Worm (Caenorhabditis elegans) whole organism, L4 larva: ENCODE results near the gene mab-23.
A peak's percentile ranks its signal among the peaks of the same experiment; 100 is the strongest.

Experiments
- R02D3.7 ChIP-seq: fragments of 150-350 bp; sonication (generic microtip); optimal IDR thresholded peaks from 3 replicates; lab custom pipeline; 2014; ENCODE audit warnings: missing biosample characterization, missing genetic modification characterization
- ZK546.5 ChIP-seq, 2 experiments: sonication (generic microtip); optimal IDR thresholded peaks; 2 replicates each; lab custom pipeline; 2017; ENCODE audit warnings: missing biosample characterization in 2 of 2, missing genetic modification characterization in 2 of 2
- ceh-82 ChIP-seq: sonication (generic microtip); optimal IDR thresholded peaks from 2 replicates; lab custom pipeline; 2017; ENCODE audit warnings: missing biosample characterization, missing genetic modification characterization
- lin-39 ChIP-seq: fragments of 150-350 bp; optimal IDR thresholded peaks from 2 replicates; lab custom pipeline; 2014; ENCODE audit warnings: missing biosample characterization, missing genetic modification reagents, missing genetic modification characterization
- mdl-1 ChIP-seq, 2 experiments: fragments of 150-350 bp in 1 of 2; sonication (generic microtip) in 1 of 2; optimal IDR thresholded peaks; 2 replicates each; lab custom pipeline; 2014 to 2017; ENCODE audit warnings: missing biosample characterization in 2 of 2, missing genetic modification characterization in 2 of 2
- nhr-11 ChIP-seq: fragments of 150-350 bp; optimal IDR thresholded peaks from 2 replicates; lab custom pipeline; 2014; ENCODE audit warnings: missing biosample characterization, missing genetic modification characterization
- nhr-237 ChIP-seq: sonication (generic microtip); optimal IDR thresholded peaks from 2 replicates; lab custom pipeline; 2017; ENCODE audit warnings: missing biosample characterization, missing genetic modification characterization
- nhr-48 ChIP-seq: sonication (generic microtip); optimal IDR thresholded peaks from 2 replicates; lab custom pipeline; 2016; ENCODE audit warnings: mild to moderate bottlenecking, missing genetic modification characterization, missing compliant biosample characterization
- nhr-76 ChIP-seq: fragments of 150-350 bp; optimal IDR thresholded peaks from 2 replicates; lab custom pipeline; 2014; ENCODE audit warnings: missing biosample characterization, missing genetic modification characterization
- pha-4 ChIP-seq, 2 experiments: fragments of 150-350 bp in 1 of 2; fragments of 200-800 bp in 1 of 2; sonication (Bioruptor generic) in 1 of 2; IDR thresholded peaks in 1 of 2; optimal IDR thresholded peaks in 1 of 2; 2 replicates each; pipeline versions ENCODE4 v1.3.6 to Lab custom; 2014 to 2022; ENCODE audit warnings: missing genetic modification characterization in 2 of 2, missing genetic modification reagents in 2 of 2, missing biosample characterization in 1 of 2, missing compliant biosample characterization in 1 of 2
- snpc-1.2 ChIP-seq: fragments of 200-800 bp; sonication (Bioruptor generic); IDR thresholded peaks from 2 replicates; pipeline ENCODE4 v1.3.6; 2022; ENCODE audit warnings: missing genetic modification reagents, missing genetic modification characterization, missing compliant biosample characterization
- zag-1 ChIP-seq: fragments of 150-350 bp; optimal IDR thresholded peaks from 2 replicates; lab custom pipeline; 2014; ENCODE audit warnings: missing biosample characterization, missing genetic modification characterization

DNA sequence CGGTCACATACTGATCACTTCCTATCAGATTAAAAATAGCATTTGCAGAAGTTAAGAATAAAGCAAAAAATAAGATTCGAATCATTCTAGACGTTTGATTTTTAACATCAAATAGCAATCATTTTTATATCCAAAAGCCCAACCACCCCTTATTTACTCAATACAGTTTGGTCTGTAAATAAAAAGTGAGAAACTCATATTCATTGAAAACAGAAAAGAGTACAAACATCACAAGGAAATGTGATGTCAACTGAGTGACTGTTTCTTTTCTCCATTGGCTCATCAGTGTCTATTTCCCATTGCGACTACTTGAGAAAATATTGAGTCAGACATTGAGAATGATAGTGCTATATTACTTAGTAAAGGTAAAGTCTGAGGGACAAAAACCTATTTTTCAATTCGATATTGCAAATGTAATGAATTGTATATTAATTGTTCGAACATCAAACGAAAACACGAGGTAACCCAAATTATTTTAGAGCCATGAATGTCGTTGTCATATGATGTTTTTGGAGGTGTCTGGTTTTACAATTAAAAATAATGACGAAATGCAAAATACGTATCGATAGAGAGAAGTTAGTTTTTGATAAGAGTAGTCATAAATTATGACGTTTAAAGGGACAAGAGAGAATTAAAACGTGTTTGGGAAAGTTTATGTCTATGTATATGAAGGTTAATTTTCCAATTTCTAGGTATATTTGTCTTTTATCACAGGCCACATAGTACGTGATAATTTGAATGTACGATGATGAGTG is 42.9 kb upstream of the mab-23 start, which contains the start of gene ttr-23:
- TF ChIP-seq mdl-1 (tag; optimal IDR thresholded peaks at IDR 0.05; lab: Kevin White, UChicago) (peak in 1 of 2 experiments; percentile 35), snpc-1.2 (no peak), zag-1 (no peak), ceh-82 (tag; lab: Kevin White, UChicago) (no peak), ZK546.5 (tag; optimal IDR thresholded peaks at IDR 0.05; lab: Kevin White, UChicago) (no peak), R02D3.7 (tag; lab: Kevin White, UChicago) (no peak), lin-39 (tag; lab: Kevin White, UChicago) (no peak), nhr-76 (tag; lab: Kevin White, UChicago) (no peak), nhr-48 (no peak), nhr-237 (tag; lab: Kevin White, UChicago) (no peak), nhr-11 (no peak), pha-4 (GFP tag; IDR thresholded peaks at IDR 0.05; lab: Robert Waterston, UW) (no peak), pha-4 (tag; optimal IDR thresholded peaks at IDR 0.05; lab: Kevin White, UChicago) (no peak)
